Worm (Caenorhabditis elegans) whole organism, mixed stage, embryonic: Measurements from ENCODE around the gene sru-26.

Experiments used
- M03D4.4 ChIP-seq: sonication (generic microtip); optimal IDR thresholded peaks from 2 replicates; lab custom pipeline; 2017; ENCODE audit warnings: mild to moderate bottlenecking, missing genetic modification characterization, missing compliant biosample characterization
- ceh-43 ChIP-seq: fragments of 200-800 bp; sonication (Bioruptor generic); optimal IDR thresholded peaks from 2 replicates; lab custom pipeline; 2018; ENCODE audit warnings: mild to moderate bottlenecking, missing genetic modification characterization, moderate library complexity, missing compliant biosample characterization
- flh-1 ChIP-seq: fragments of 200-800 bp; sonication (Bioruptor generic); optimal IDR thresholded peaks from 2 replicates; lab custom pipeline; 2018; ENCODE audit warnings: mild to moderate bottlenecking, missing genetic modification characterization, moderate library complexity, missing compliant biosample characterization
- nhr-12 ChIP-seq: fragments of 150-350 bp; optimal IDR thresholded peaks from 2 replicates; lab custom pipeline; 2014; ENCODE audit warnings: missing biosample characterization, missing genetic modification characterization
- nhr-76 ChIP-seq: sonication (generic microtip); optimal IDR thresholded peaks from 2 replicates; lab custom pipeline; 2017; ENCODE audit warnings: missing biosample characterization, missing genetic modification characterization
- sem-2 ChIP-seq: fragments of 200-800 bp; sonication (Bioruptor generic); optimal IDR thresholded peaks from 2 replicates; lab custom pipeline; 2018; ENCODE audit warnings: mild to moderate bottlenecking, missing genetic modification characterization, missing compliant biosample characterization
- snpc-4 ChIP-seq: fragments of 150-350 bp; optimal IDR thresholded peaks from 2 replicates; lab custom pipeline; 2014; ENCODE audit warnings: missing biosample characterization, missing genetic modification characterization
- sptf-1 ChIP-seq: sonication (generic microtip); optimal IDR thresholded peaks from 2 replicates; lab custom pipeline; 2017; ENCODE audit warnings: mild to moderate bottlenecking, missing genetic modification characterization, moderate library complexity, missing compliant biosample characterization
- unc-62 ChIP-seq: fragments of 150-350 bp; optimal IDR thresholded peaks from 2 replicates; lab custom pipeline; 2014; ENCODE audit warnings: missing biosample characterization, missing genetic modification reagents, missing genetic modification characterization

ce11 chrIV:12438359-12438758, 48.9 kb upstream of the sru-26 start, which contains the start of gene clec-185:
- TF ChIP-seq sem-2 (no peak), nhr-12 (no peak), snpc-4 (tag; lab: Kevin White, UChicago) (no peak), nhr-76 (tag; lab: Kevin White, UChicago) (no peak), unc-62 (GFP tag; lab: Kevin White, UChicago) (no peak), flh-1 (GFP tag; lab: Kevin White, UChicago) (no peak), ceh-43 (GFP tag; lab: Kevin White, UChicago) (no peak), sptf-1 (tag; lab: Kevin White, UChicago) (no peak), M03D4.4 (tag; lab: Kevin White, UChicago) (no peak)
